Fruit fly (Drosophila melanogaster): ENCODE data around the gene sturkopf.

dm6 chr3L:1322706-1323105, 9.5 kb upstream of the sturkopf start, which contains the start of gene CG9184:
- no peak for TF ChIP-seq bab2 (GFP tag; optimal IDR thresholded peaks at IDR 0.05)
- no peak for TF ChIP-seq CG15601 (tag; optimal IDR thresholded peaks at IDR 0.05)
- no peak for TF ChIP-seq usp (GFP tag; optimal IDR thresholded peaks at IDR 0.05)
- no peak for TF ChIP-seq ems (GFP tag; optimal IDR thresholded peaks at IDR 0.05)
- no peak for TF ChIP-seq CG11456 (GFP tag; IDR thresholded peaks at IDR 0.05)

Data from whole organism, embryonic.